Worm (Caenorhabditis elegans): Measurements from ENCODE around the gene T10D4.6.

DNA sequence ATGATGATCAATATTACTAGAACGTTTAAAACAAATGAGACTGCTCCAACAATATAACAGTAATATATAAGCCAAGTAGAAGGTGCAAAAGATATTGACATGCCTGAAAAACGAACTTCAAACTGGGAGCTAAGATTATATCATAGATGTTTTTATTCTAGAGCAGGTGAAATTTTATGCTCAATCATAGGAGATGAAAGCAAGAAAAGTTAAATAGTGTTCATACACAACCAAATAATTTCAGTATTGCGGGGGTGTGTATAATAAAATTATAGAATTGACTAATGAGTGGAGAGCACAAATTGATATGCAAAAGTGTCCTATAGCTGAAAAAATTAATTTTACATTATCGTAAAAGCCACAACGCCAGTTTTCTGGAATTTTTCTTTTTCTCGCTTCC, 39.9 kb downstream of the T10D4.6 start, which contains the start of gene sri-34:
- TF ChIP-seq nhr-21 (tag; optimal IDR thresholded peaks at IDR 0.05) (no peak), nhr-12 (tag; optimal IDR thresholded peaks at IDR 0.05) (no peak), zag-1 (tag; optimal IDR thresholded peaks at IDR 0.05) (no peak), unc-39 (tag; optimal IDR thresholded peaks at IDR 0.05) (no peak), nhr-237 (tag; optimal IDR thresholded peaks at IDR 0.05) (no peak), elt-1 (tag; optimal IDR thresholded peaks at IDR 0.05) (no peak), nhr-11 (tag; optimal IDR thresholded peaks at IDR 0.05) (no peak), unc-62 (GFP tag; optimal IDR thresholded peaks at IDR 0.05) (no peak), R02D3.7 (tag; optimal IDR thresholded peaks at IDR 0.05) (no peak), elt-3 (tag; optimal IDR thresholded peaks at IDR 0.05) (no peak), ceh-82 (tag; optimal IDR thresholded peaks at IDR 0.05) (no peak)
